Fruit fly (Drosophila melanogaster) whole organism, embryonic: ENCODE results near the gene CG7685.

Source experiments
- CG8478 ChIP-seq: fragments of >200 bp; optimal IDR thresholded peaks from 2 replicates; lab custom pipeline; 2018
- CG8765 ChIP-seq: fragments of 200-800 bp; sonication (Bioruptor generic); IDR thresholded peaks from 2 replicates; pipeline ENCODE4 v1.3.6; 2022; ENCODE audit warnings: missing biosample characterization, missing genetic modification characterization
- Dp ChIP-seq: fragments of 200-800 bp; sonication (Bioruptor generic); optimal IDR thresholded peaks from 2 replicates; lab custom pipeline; 2018; ENCODE audit warnings: missing biosample characterization, mild to moderate bottlenecking, missing genetic modification characterization, moderate library complexity
- Hmr ChIP-seq: fragments of 200-800 bp; sonication (Bioruptor generic); optimal IDR thresholded peaks from 3 replicates; lab custom pipeline; 2017; ENCODE audit warnings: mild to moderate bottlenecking, missing biosample characterization, missing genetic modification reagents, missing genetic modification characterization
- MBD-R2 ChIP-seq: fragments of 200-800 bp; sonication (Bioruptor generic); IDR thresholded peaks from 2 replicates; pipeline ENCODE4 v1.3.6; 2022; ENCODE audit warnings: missing biosample characterization, missing genetic modification characterization
- Optix ChIP-seq: fragments of 200-800 bp; sonication (Bioruptor generic); IDR thresholded peaks from 3 replicates; pipeline ENCODE4 v1.3.6; 2022; ENCODE audit warnings: missing biosample characterization, missing genetic modification characterization
- Spps ChIP-seq: fragments of 200-800 bp; sonication (Bioruptor generic); optimal IDR thresholded peaks from 2 replicates; lab custom pipeline; 2018; ENCODE audit warnings: missing biosample characterization, mild to moderate bottlenecking, missing genetic modification characterization
- lola ChIP-seq, 3 experiments: fragments of >200 bp in 2 of 3; fragments of 200-800 bp in 1 of 3; sonication (Bioruptor generic) in 1 of 3; optimal IDR thresholded peaks; 2 replicates each; lab custom pipeline; 2017 to 2019; ENCODE audit warnings: missing biosample characterization in 3 of 3, missing genetic modification characterization in 3 of 3, mild to moderate bottlenecking in 1 of 3, moderate library complexity in 1 of 3
- mam ChIP-seq: fragments of 200-800 bp; sonication (Bioruptor generic); optimal IDR thresholded peaks from 3 replicates; lab custom pipeline; 2016; ENCODE audit warnings: missing biosample characterization, missing genetic modification characterization
- slou ChIP-seq: fragments of 200-800 bp; sonication (Bioruptor generic); optimal IDR thresholded peaks from 3 replicates; lab custom pipeline; 2016; ENCODE audit warnings: missing biosample characterization, missing genetic modification characterization
- yki ChIP-seq: fragments of >200 bp; optimal IDR thresholded peaks from 3 replicates; lab custom pipeline; 2018
- z ChIP-seq: fragments of 200-800 bp; sonication (Bioruptor generic); IDR thresholded peaks from 3 replicates; pipeline ENCODE4 v1.3.6; 2022; ENCODE audit warnings: missing biosample characterization, missing genetic modification characterization

dm6 chr3R:18449896-18450637 is 45.3 kb downstream of the CG7685 start:
- TF ChIP-seq z (GFP tag; lab: Robert Waterston, UW) (no peak), mam (no peak), MBD-R2 (GFP tag; lab: Robert Waterston, UW) (no peak), Optix (GFP tag; lab: Robert Waterston, UW) (no peak), CG8478 (lab: Kevin White, UChicago) (no peak), Dp (GFP tag; lab: Kevin White, UChicago) (no peak), Hmr (no peak), Spps (tag; lab: Kevin White, UChicago) (no peak), CG8765 (GFP tag; lab: Robert Waterston, UW) (no peak), lola (GFP tag; optimal IDR thresholded peaks at IDR 0.05; lab: Kevin White, UChicago) (no peak), yki (lab: Kevin White, UChicago) (no peak), slou (GFP tag; lab: Kevin White, UChicago) (no peak)
